Worm (Caenorhabditis elegans): ENCODE data around the gene M70.3.

- TF ChIP-seq him-1 (tag; optimal IDR thresholded peaks at IDR 0.05) (no peak), W03F9.2 (tag; optimal IDR thresholded peaks at IDR 0.05) (no peak), dao-5 (tag; optimal IDR thresholded peaks at IDR 0.05) (no peak)
Observed at ce11 chrIV:2228678-2229077, 13.6 kb downstream of the M70.3 start.

Measured in whole organism, L4/young adult.